Fruit fly (Drosophila melanogaster) whole organism, embryonic: ENCODE data around the gene Flad1.

Source experiments
- Ada2b ChIP-seq: fragments of 200-800 bp; sonication (Bioruptor generic); IDR thresholded peaks from 2 replicates; pipeline ENCODE4 v1.3.6; 2022; ENCODE audit warnings: missing biosample characterization, missing genetic modification characterization
- Atf6 ChIP-seq: fragments of 200-800 bp; sonication (Bioruptor generic); IDR thresholded peaks from 2 replicates; pipeline ENCODE4 v1.3.6; 2022; ENCODE audit warnings: missing biosample characterization, missing genetic modification characterization
- CG10543 ChIP-seq: fragments of 200-800 bp; sonication (Bioruptor generic); optimal IDR thresholded peaks from 3 replicates; lab custom pipeline; 2017; ENCODE audit warnings: missing biosample characterization, mild to moderate bottlenecking, missing genetic modification characterization, moderate library complexity
- CG10979 ChIP-seq: fragments of 200-800 bp; sonication (Bioruptor generic); optimal IDR thresholded peaks from 2 replicates; lab custom pipeline; 2018; ENCODE audit warnings: missing biosample characterization, mild to moderate bottlenecking, missing genetic modification characterization, moderate library complexity
- CG11504 ChIP-seq: fragments of 200-800 bp; sonication (Bioruptor generic); optimal IDR thresholded peaks from 3 replicates; lab custom pipeline; 2019; ENCODE audit warnings: missing biosample characterization, mild to moderate bottlenecking, missing genetic modification characterization, moderate library complexity
- CG12155 ChIP-seq: fragments of 200-800 bp; sonication (Bioruptor generic); optimal IDR thresholded peaks from 3 replicates; lab custom pipeline; 2016; ENCODE audit warnings: missing biosample characterization, missing genetic modification characterization
- CG14667 ChIP-seq: fragments of 200-800 bp; sonication (Bioruptor generic); IDR thresholded peaks from 2 replicates; pipeline ENCODE4 v1.3.6; 2022; ENCODE audit warnings: missing biosample characterization, missing genetic modification characterization
- CG17328 ChIP-seq: fragments of 200-800 bp; sonication (Bioruptor generic); IDR thresholded peaks from 2 replicates; pipeline ENCODE4 v1.3.6; 2022; ENCODE audit warnings: missing biosample characterization, missing genetic modification characterization
- CG17361 ChIP-seq: fragments of 200-800 bp; sonication (Bioruptor generic); IDR thresholded peaks from 3 replicates; pipeline ENCODE4 v1.3.6; 2022; ENCODE audit warnings: missing biosample characterization, missing genetic modification characterization
- CG17568 ChIP-seq: fragments of 200-800 bp; sonication (Bioruptor generic); optimal IDR thresholded peaks from 2 replicates; lab custom pipeline; 2018; ENCODE audit warnings: missing biosample characterization, mild to moderate bottlenecking, missing genetic modification characterization, moderate library complexity
- CG18262 ChIP-seq: fragments of 200-800 bp; optimal IDR thresholded peaks from 3 replicates; lab custom pipeline; 2019; ENCODE audit warnings: missing biosample characterization, mild to moderate bottlenecking, missing genetic modification characterization, moderate library complexity
- CG2712 ChIP-seq: fragments of 200-800 bp; optimal IDR thresholded peaks from 3 replicates; lab custom pipeline; 2019; ENCODE audit warnings: missing biosample characterization, mild to moderate bottlenecking, missing genetic modification characterization, moderate library complexity
- CG3065 ChIP-seq: fragments of 200-800 bp; sonication (Bioruptor generic); optimal IDR thresholded peaks from 2 replicates; lab custom pipeline; 2016; ENCODE audit warnings: missing biosample characterization, missing genetic modification characterization
- CG32772 ChIP-seq: fragments of 200-800 bp; sonication (Bioruptor generic); IDR thresholded peaks from 2 replicates; pipeline ENCODE4 v1.3.6; 2022; ENCODE audit warnings: missing biosample characterization, missing genetic modification characterization
- CG3407 ChIP-seq: fragments of 200-800 bp; sonication (Bioruptor generic); optimal IDR thresholded peaks from 2 replicates; lab custom pipeline; 2018; ENCODE audit warnings: missing biosample characterization, mild to moderate bottlenecking, missing genetic modification characterization
- CG34376 ChIP-seq: fragments of 200-800 bp; sonication (Bioruptor generic); optimal IDR thresholded peaks from 2 replicates; lab custom pipeline; 2018; ENCODE audit warnings: missing biosample characterization, mild to moderate bottlenecking, missing genetic modification characterization
- CG4404 ChIP-seq: fragments of 200-800 bp; sonication (Bioruptor generic); IDR thresholded peaks from 2 replicates; pipeline ENCODE4 v1.3.6; 2022; ENCODE audit warnings: missing biosample characterization, missing genetic modification characterization
- CG4730 ChIP-seq: fragments of 200-800 bp; sonication (Bioruptor generic); IDR thresholded peaks from 2 replicates; pipeline ENCODE4 v1.3.6; 2022; ENCODE audit warnings: missing biosample characterization, missing genetic modification characterization
- CG7839 ChIP-seq: fragments of 200-800 bp; sonication (Bioruptor generic); optimal IDR thresholded peaks from 3 replicates; lab custom pipeline; 2018; ENCODE audit warnings: missing biosample characterization, mild to moderate bottlenecking, missing genetic modification characterization, moderate library complexity
- CG8478 ChIP-seq: fragments of >200 bp; optimal IDR thresholded peaks from 2 replicates; lab custom pipeline; 2018
- CG9609 ChIP-seq: fragments of 200-800 bp; sonication (Bioruptor generic); optimal IDR thresholded peaks from 3 replicates; lab custom pipeline; 2016; ENCODE audit warnings: missing biosample characterization, missing genetic modification characterization
- CG9727 ChIP-seq: fragments of 200-800 bp; sonication (Bioruptor generic); optimal IDR thresholded peaks from 3 replicates; lab custom pipeline; 2017; ENCODE audit warnings: missing biosample characterization, mild to moderate bottlenecking, missing genetic modification characterization
- Chrac-16 ChIP-seq: fragments of 200-800 bp; sonication (Bioruptor generic); optimal IDR thresholded peaks from 3 replicates; lab custom pipeline; 2016; ENCODE audit warnings: missing biosample characterization, missing genetic modification characterization
- Hmr ChIP-seq: fragments of 200-800 bp; sonication (Bioruptor generic); optimal IDR thresholded peaks from 3 replicates; lab custom pipeline; 2017; ENCODE audit warnings: mild to moderate bottlenecking, missing biosample characterization, missing genetic modification reagents, missing genetic modification characterization
- PHDP ChIP-seq: fragments of 200-800 bp; sonication (Bioruptor generic); optimal IDR thresholded peaks from 3 replicates; lab custom pipeline; 2018; ENCODE audit warnings: missing biosample characterization, mild to moderate bottlenecking, missing genetic modification characterization, moderate library complexity
- Pdp1 ChIP-seq, 2 experiments: fragments of 200-800 bp; sonication (Bioruptor generic); optimal IDR thresholded peaks; 3 replicates each; lab custom pipeline; 2016; ENCODE audit warnings: missing biosample characterization in 2 of 2, missing genetic modification characterization in 2 of 2, mild to moderate bottlenecking in 1 of 2, moderate library complexity in 1 of 2
- Stat92E ChIP-seq, 3 experiments: fragments of >200 bp in 2 of 3; fragments of 200-800 bp in 1 of 3; sonication (Bioruptor generic) in 1 of 3; optimal IDR thresholded peaks; 2 replicates each; lab custom pipeline; 2017 to 2019; ENCODE audit warnings: missing biosample characterization in 3 of 3, missing genetic modification characterization in 3 of 3, mild to moderate bottlenecking in 1 of 3, moderate library complexity in 1 of 3
- Tbp ChIP-seq: fragments of >200 bp; optimal IDR thresholded peaks from 2 replicates; lab custom pipeline; 2018; ENCODE audit warnings: missing biosample characterization, missing genetic modification characterization
- Xbp1 ChIP-seq: fragments of 200-800 bp; sonication (Bioruptor generic); optimal IDR thresholded peaks from 3 replicates; lab custom pipeline; 2016; ENCODE audit warnings: missing biosample characterization, mild to moderate bottlenecking, missing genetic modification characterization
- Xrp1 ChIP-seq: fragments of 200-800 bp; sonication (Bioruptor generic); IDR thresholded peaks from 2 replicates; pipeline ENCODE4 v1.3.6; 2022; ENCODE audit warnings: missing biosample characterization, missing genetic modification characterization
- YL-1 ChIP-seq: fragments of 200-800 bp; sonication (Bioruptor generic); optimal IDR thresholded peaks from 3 replicates; lab custom pipeline; 2017; ENCODE audit warnings: missing biosample characterization, mild to moderate bottlenecking, missing genetic modification characterization
- az2 ChIP-seq: fragments of 200-800 bp; sonication (Bioruptor generic); optimal IDR thresholded peaks from 3 replicates; lab custom pipeline; 2016; ENCODE audit warnings: missing biosample characterization, missing genetic modification characterization
- bowl ChIP-seq: fragments of 200-800 bp; sonication (Bioruptor generic); IDR thresholded peaks from 2 replicates; pipeline ENCODE4 v1.3.6; 2022; ENCODE audit warnings: missing biosample characterization, missing genetic modification characterization
- fd102C ChIP-seq: fragments of 200-800 bp; sonication (Bioruptor generic); optimal IDR thresholded peaks from 2 replicates; lab custom pipeline; 2018; ENCODE audit warnings: missing biosample characterization, mild to moderate bottlenecking, missing genetic modification characterization, moderate library complexity
- fd64A ChIP-seq: fragments of 200-800 bp; sonication (Bioruptor generic); optimal IDR thresholded peaks from 3 replicates; lab custom pipeline; 2018; ENCODE audit warnings: missing biosample characterization, mild to moderate bottlenecking, missing genetic modification characterization
- gcm ChIP-seq: fragments of 200-800 bp; sonication (Bioruptor generic); optimal IDR thresholded peaks from 2 replicates; lab custom pipeline; 2019; ENCODE audit warnings: missing biosample characterization, mild to moderate bottlenecking, missing genetic modification characterization, moderate library complexity
- grn ChIP-seq: fragments of 200-800 bp; sonication (Bioruptor generic); optimal IDR thresholded peaks from 3 replicates; lab custom pipeline; 2017; ENCODE audit warnings: missing biosample characterization, missing genetic modification characterization
- hth ChIP-seq: fragments of >200 bp; optimal IDR thresholded peaks from 2 replicates; lab custom pipeline; 2017; ENCODE audit warnings: inconsistent platforms
- inv ChIP-seq: fragments of 200-800 bp; sonication (Bioruptor generic); IDR thresholded peaks from 2 replicates; pipeline ENCODE4 v1.3.6; 2022; ENCODE audit warnings: missing biosample characterization, missing genetic modification characterization; ENCODE audit not compliant: partially characterized antibody
- ken ChIP-seq: fragments of 200-800 bp; sonication (Bioruptor generic); IDR thresholded peaks from 3 replicates; pipeline ENCODE4 v1.3.6; 2022; ENCODE audit warnings: missing biosample characterization, missing genetic modification characterization
- lmd ChIP-seq: fragments of 200-800 bp; sonication (Bioruptor generic); IDR thresholded peaks from 2 replicates; pipeline ENCODE4 v1.3.6; 2022; ENCODE audit warnings: missing biosample characterization, missing genetic modification characterization
- lola ChIP-seq, 3 experiments: fragments of >200 bp in 2 of 3; fragments of 200-800 bp in 1 of 3; sonication (Bioruptor generic) in 1 of 3; optimal IDR thresholded peaks; 2 replicates each; lab custom pipeline; 2017 to 2019; ENCODE audit warnings: missing biosample characterization in 3 of 3, missing genetic modification characterization in 3 of 3, mild to moderate bottlenecking in 1 of 3, moderate library complexity in 1 of 3
- mam ChIP-seq: fragments of 200-800 bp; sonication (Bioruptor generic); optimal IDR thresholded peaks from 3 replicates; lab custom pipeline; 2016; ENCODE audit warnings: missing biosample characterization, missing genetic modification characterization
- pfk ChIP-seq: fragments of 200-800 bp; sonication (Bioruptor generic); optimal IDR thresholded peaks from 2 replicates; lab custom pipeline; 2018; ENCODE audit warnings: missing biosample characterization, mild to moderate bottlenecking, missing genetic modification characterization, moderate library complexity
- phol ChIP-seq: fragments of 200-800 bp; sonication (Bioruptor generic); optimal IDR thresholded peaks from 3 replicates; lab custom pipeline; 2018; ENCODE audit warnings: missing biosample characterization, mild to moderate bottlenecking, missing genetic modification characterization, moderate library complexity
- psq ChIP-seq: fragments of 200-800 bp; sonication (Bioruptor generic); optimal IDR thresholded peaks from 2 replicates; lab custom pipeline; 2017; ENCODE audit warnings: missing biosample characterization, missing genetic modification characterization
- seq ChIP-seq: fragments of 200-800 bp; sonication (Bioruptor generic); IDR thresholded peaks from 2 replicates; pipeline ENCODE4 v1.3.6; 2022; ENCODE audit warnings: missing biosample characterization, missing genetic modification characterization
- trh ChIP-seq: fragments of 200-800 bp; sonication (Bioruptor generic); optimal IDR thresholded peaks from 2 replicates; lab custom pipeline; 2016; ENCODE audit warnings: missing biosample characterization, missing genetic modification characterization
- unpg ChIP-seq: fragments of 200-800 bp; sonication (Bioruptor generic); optimal IDR thresholded peaks from 3 replicates; lab custom pipeline; 2018; ENCODE audit warnings: missing biosample characterization, mild to moderate bottlenecking, missing genetic modification characterization, moderate library complexity

Gene Flad1

dm6 chrX:12913729-12914128 is 10.4 kb upstream of the Flad1 start (continued):
- peak; percentile 14 for TF ChIP-seq CG9727
- no peak for TF ChIP-seq Pdp1 (GFP tag; optimal IDR thresholded peaks at IDR 0.05; lab: Kevin White, UChicago)
- 0 out of 3 replicates have a peak, but pooled peaks have one; percentile 29 for TF ChIP-seq CG17361
- TF ChIP-seq psq (GFP tag; lab: Kevin White, UChicago) = no peak
- peak; percentile 17 for TF ChIP-seq CG18262
- TF ChIP-seq Ada2b (GFP tag; lab: Robert Waterston, UW) = no peak
- peak; percentile 13 for TF ChIP-seq CG7839 (tag; lab: Kevin White, UChicago)
- peak; percentile 19 for TF ChIP-seq CG10979 (tag; lab: Kevin White, UChicago)
- TF ChIP-seq Xbp1 (GFP tag; lab: Kevin White, UChicago) = peak; percentile 2
- no peak for TF ChIP-seq Stat92E (GFP tag; optimal IDR thresholded peaks at IDR 0.05; lab: Kevin White, UChicago)
- no peak for TF ChIP-seq bowl (GFP tag; lab: Robert Waterston, UW)
- peak; percentile 33 for TF ChIP-seq CG11504 (tag; lab: Kevin White, UChicago)
- no peak for TF ChIP-seq lmd (GFP tag; lab: Robert Waterston, UW)
- no peak for TF ChIP-seq mam (GFP tag; lab: Kevin White, UChicago)
- TF ChIP-seq CG17328 = 0 out of 2 replicates have a peak, but pooled peaks have one; percentile 20
- TF ChIP-seq CG2712 (tag; lab: Kevin White, UChicago) = peak; percentile 44
- TF ChIP-seq Hmr (GFP tag; lab: Kevin White, UChicago) = no peak
- TF ChIP-seq Xrp1 (GFP tag; lab: Robert Waterston, UW) = 0 out of 2 replicates have a peak, but pooled peaks have one; percentile 12
- TF ChIP-seq lola (GFP tag; optimal IDR thresholded peaks at IDR 0.05; lab: Kevin White, UChicago) = peak in 1 of 3 experiments; percentile 15
- no peak for TF ChIP-seq CG17568 (GFP tag; lab: Kevin White, UChicago)
- peak; percentile 55 for TF ChIP-seq CG4404
- TF ChIP-seq phol (tag; lab: Kevin White, UChicago) = peak; percentile 27
- no peak for TF ChIP-seq seq (GFP tag; lab: Robert Waterston, UW)
- TF ChIP-seq PHDP (tag; lab: Kevin White, UChicago) = peak; percentile 16
- no peak for TF ChIP-seq CG8478 (lab: Kevin White, UChicago)

- TF ChIP-seq az2 (GFP tag; lab: Kevin White, UChicago) (peak; percentile 29), hth (lab: Kevin White, UChicago) (no peak), CG3407 (GFP tag; lab: Kevin White, UChicago) (no peak), trh (GFP tag; lab: Kevin White, UChicago) (no peak), fd102C (GFP tag; lab: Kevin White, UChicago) (no peak), grn (GFP tag; lab: Kevin White, UChicago) (no peak), CG12155 (GFP tag; lab: Kevin White, UChicago) (peak; percentile 32), fd64A (GFP tag; lab: Kevin White, UChicago) (no peak), Tbp (GFP tag; lab: Kevin White, UChicago) (no peak), gcm (GFP tag; lab: Kevin White, UChicago) (no peak), ken (GFP tag; lab: Robert Waterston, UW) (peak; percentile 50), CG3065 (GFP tag; lab: Kevin White, UChicago) (no peak), CG14667 (GFP tag; lab: Robert Waterston, UW) (0 out of 2 replicates have a peak, but pooled peaks have one; percentile 21), CG32772 (GFP tag; lab: Robert Waterston, UW) (no peak), Chrac-16 (GFP tag; lab: Kevin White, UChicago) (peak; percentile 47), inv (GFP tag; lab: Robert Waterston, UW) (no peak), CG10543 (GFP tag; lab: Kevin White, UChicago) (peak; percentile 70), Atf6 (no peak), CG34376 (GFP tag; lab: Kevin White, UChicago) (peak; percentile 14), psq (GFP tag; lab: Kevin White, UChicago) (no peak), pfk (no peak), YL-1 (GFP tag; lab: Kevin White, UChicago) (peak; percentile 29), CG9609 (GFP tag; lab: Kevin White, UChicago) (peak; percentile 7), CG4730 (GFP tag; lab: Robert Waterston, UW) (no peak), unpg (GFP tag; lab: Kevin White, UChicago) (no peak)
These were observed 6.5 kb upstream of the Flad1 start, which contains the start of the genes Brms1 and CG4645 for dm6 chrX:12909577-12910426. Gene Brms1 (minus strand): TSS chrX:12909622. Gene CG4645 (plus strand): TSS chrX:12909953.
